Worm (Caenorhabditis elegans) whole organism, late embryonic: Measurements from ENCODE around the gene tlk-1.

Experiments used
- ahr-1 ChIP-seq: sonication (generic microtip); optimal IDR thresholded peaks from 2 replicates; lab custom pipeline; 2016; ENCODE audit warnings: missing genetic modification characterization, missing compliant biosample characterization
- ceh-19 ChIP-seq: fragments of 200-800 bp; sonication (Bioruptor generic); optimal IDR thresholded peaks from 2 replicates; lab custom pipeline; 2018; ENCODE audit warnings: mild to moderate bottlenecking, missing genetic modification characterization, missing compliant biosample characterization
- che-1 ChIP-seq: sonication (generic microtip); optimal IDR thresholded peaks from 2 replicates; lab custom pipeline; 2016; ENCODE audit warnings: mild to moderate bottlenecking, missing genetic modification characterization, missing compliant biosample characterization
- dve-1 ChIP-seq: sonication (generic microtip); optimal IDR thresholded peaks from 2 replicates; lab custom pipeline; 2017; ENCODE audit warnings: antibody characterized with exemption, mild to moderate bottlenecking, missing genetic modification characterization, missing compliant biosample characterization
- hlh-13 ChIP-seq: fragments of 200-800 bp; sonication (Bioruptor generic); optimal IDR thresholded peaks from 2 replicates; lab custom pipeline; 2018; ENCODE audit warnings: mild to moderate bottlenecking, missing genetic modification characterization, missing compliant biosample characterization
- nhr-11 ChIP-seq: fragments of 150-350 bp; optimal IDR thresholded peaks from 2 replicates; lab custom pipeline; 2014; ENCODE audit warnings: missing biosample characterization, missing genetic modification characterization
- npax-4 ChIP-seq: sonication (generic microtip); optimal IDR thresholded peaks from 2 replicates; lab custom pipeline; 2016; ENCODE audit warnings: missing genetic modification characterization, missing compliant biosample characterization

- TF ChIP-seq dve-1 (tag; lab: Kevin White, UChicago) (no peak), nhr-11 (no peak), che-1 (tag; lab: Kevin White, UChicago) (no peak), npax-4 (tag; lab: Kevin White, UChicago) (no peak), ahr-1 (tag; lab: Kevin White, UChicago) (no peak), ceh-19 (GFP tag; lab: Kevin White, UChicago) (no peak), hlh-13 (no peak)
Observed at ce11 chrIII:9714731-9715130, 15.1 kb downstream of the tlk-1 start.
